Comparison of ENCODE assay signal across 2 fruit fly cellular contexts in genomic region chr2L:18727986-18728385, dm6.
TF ChIP-seq lines count a peak whose summit lies in the region.

No protein-coding gene starts in this region.

- TF ChIP-seq CTCF in whole organism, embryonic (GFP tag; optimal IDR thresholded peaks at IDR 0.05; lab: Kevin White, UChicago): no peak

TF ChIP-seq in whole organism, embryonic, 481 proteins besides CTCF, POLR2A, EP300 and RAD21:
- no peak for TF ChIP-seq CG10321 (GFP tag; IDR thresholded peaks at IDR 0.05; lab: Robert Waterston, UW)
- TF ChIP-seq Pdp1 (GFP tag; optimal IDR thresholded peaks at IDR 0.05; lab: Kevin White, UChicago): no peak
- TF ChIP-seq ro (GFP tag; IDR thresholded peaks at IDR 0.05; lab: Robert Waterston, UW): no peak
- TF ChIP-seq sens (GFP tag; lab: Kevin White, UChicago): peak; percentile 62
- no peak for TF ChIP-seq CG43689 (GFP tag; IDR thresholded peaks at IDR 0.05; lab: Robert Waterston, UW)
- TF ChIP-seq aop (GFP tag; IDR thresholded peaks at IDR 0.05; lab: Robert Waterston, UW): no peak
- peak; percentile 73 for TF ChIP-seq Ets65A (GFP tag; lab: Kevin White, UChicago)
TF ChIP-seq in whole organism, embryonic: peak in this region for 2.

TF ChIP-seq in whole organism, prepupa, 60 proteins besides CTCF, POLR2A, EP300 and RAD21:
- TF ChIP-seq fkh (GFP tag; optimal IDR thresholded peaks at IDR 0.05; lab: Kevin White, UChicago) (no peak), Hr4 (GFP tag; optimal IDR thresholded peaks at IDR 0.05; lab: Kevin White, UChicago) (peak; percentile 25), CG6854 (GFP tag; optimal IDR thresholded peaks at IDR 0.05; lab: Kevin White, UChicago) (no peak), Eip93F (GFP tag; optimal IDR thresholded peaks at IDR 0.05; lab: Kevin White, UChicago) (no peak), Sox15 (GFP tag; optimal IDR thresholded peaks at IDR 0.05; lab: Kevin White, UChicago) (no peak), achi (GFP tag; optimal IDR thresholded peaks at IDR 0.05; lab: Kevin White, UChicago) (no peak)
